Worm (Caenorhabditis elegans) whole organism, young adult: ENCODE results near the gene atg-3.

ENCODE experiments used
- B0035.1 ChIP-seq: sonication (generic microtip); optimal IDR thresholded peaks from 2 replicates; lab custom pipeline; 2016; ENCODE audit warnings: missing genetic modification characterization, mild to moderate bottlenecking, missing compliant biosample characterization, missing genotype, missing genetic modification reagents
- B0336.3 ChIP-seq: fragments of 200-800 bp; sonication (Bioruptor generic); IDR thresholded peaks from 2 replicates; pipeline ENCODE4 v1.3.6; 2022; ENCODE audit warnings: missing genetic modification characterization, missing compliant biosample characterization
- F33H1.4 ChIP-seq: fragments of 200-800 bp; sonication (Bioruptor generic); IDR thresholded peaks from 2 replicates; pipeline ENCODE4 v1.3.6; 2022; ENCODE audit warnings: missing genetic modification reagents, missing genetic modification characterization, missing compliant biosample characterization
- F37B4.10 ChIP-seq: fragments of 200-800 bp; sonication (Bioruptor generic); IDR thresholded peaks from 2 replicates; pipeline ENCODE4 v1.3.6; 2022; ENCODE audit warnings: missing genetic modification characterization, missing compliant biosample characterization
- Y53F4B.3 ChIP-seq: fragments of 200-800 bp; sonication (Bioruptor generic); IDR thresholded peaks from 2 replicates; pipeline ENCODE4 v1.3.6; 2022; ENCODE audit warnings: missing genetic modification reagents, missing genetic modification characterization, missing compliant biosample characterization
- Y53G8AR.9 ChIP-seq: fragments of 200-800 bp; sonication (Bioruptor generic); conservative IDR thresholded peaks from 2 replicates; pipeline ENCODE4 v1.3.6; 2022; ENCODE audit warnings: missing genetic modification reagents, missing genetic modification characterization, missing compliant biosample characterization
- Y56A3A.18 ChIP-seq: fragments of 200-800 bp; sonication (Bioruptor generic); IDR thresholded peaks from 2 replicates; pipeline ENCODE4 v1.3.6; 2022; ENCODE audit warnings: missing genetic modification reagents, missing genetic modification characterization, missing compliant biosample characterization
- Y95B8A.8 ChIP-seq: fragments of 200-800 bp; sonication (Bioruptor generic); IDR thresholded peaks from 2 replicates; pipeline ENCODE4 v1.3.6; 2022; ENCODE audit warnings: missing genetic modification reagents, missing genetic modification characterization, missing compliant biosample characterization
- ZK185.1 ChIP-seq: sonication (generic microtip); optimal IDR thresholded peaks from 2 replicates; lab custom pipeline; 2016; ENCODE audit warnings: mild to moderate bottlenecking, missing genetic modification characterization, missing compliant biosample characterization; ENCODE audit not compliant: poor library complexity, severe bottlenecking
- akir-1 ChIP-seq: fragments of 200-800 bp; sonication (Bioruptor generic); optimal IDR thresholded peaks from 2 replicates; lab custom pipeline; 2018; ENCODE audit warnings: mild to moderate bottlenecking, missing genetic modification characterization, moderate library complexity, missing compliant biosample characterization
- aptf-2 ChIP-seq: fragments of 200-800 bp; sonication (Bioruptor generic); conservative IDR thresholded peaks from 2 replicates; pipeline ENCODE4 v1.3.6; 2022; ENCODE audit warnings: missing genetic modification reagents, missing genetic modification characterization, missing compliant biosample characterization
- cebp-2 ChIP-seq: fragments of 200-800 bp; sonication (Bioruptor generic); IDR thresholded peaks from 2 replicates; pipeline ENCODE4 v1.3.6; 2022; ENCODE audit warnings: missing genetic modification characterization, missing compliant biosample characterization
- dox-1 ChIP-seq: fragments of 200-800 bp; sonication (Bioruptor generic); IDR thresholded peaks from 2 replicates; pipeline ENCODE4 v1.3.6; 2022; ENCODE audit warnings: missing genetic modification reagents, missing genetic modification characterization, missing compliant biosample characterization
- dpff-1 ChIP-seq: sonication (generic microtip); optimal IDR thresholded peaks from 2 replicates; lab custom pipeline; 2017; ENCODE audit warnings: mild to moderate bottlenecking, missing genetic modification characterization, missing compliant biosample characterization
- efl-1 ChIP-seq: fragments of 150-350 bp; optimal IDR thresholded peaks from 2 replicates; lab custom pipeline; 2014; ENCODE audit warnings: missing biosample characterization, missing genetic modification reagents, missing genetic modification characterization
- egrh-3 ChIP-seq: fragments of 200-800 bp; sonication (Bioruptor generic); IDR thresholded peaks from 2 replicates; pipeline ENCODE4 v1.3.6; 2022; ENCODE audit warnings: missing genetic modification reagents, missing genetic modification characterization, missing compliant biosample characterization
- ets-4 ChIP-seq: fragments of 200-800 bp; sonication (Bioruptor generic); optimal IDR thresholded peaks from 2 replicates; lab custom pipeline; 2018; ENCODE audit warnings: mild to moderate bottlenecking, missing genetic modification characterization, missing compliant biosample characterization
- him-1 ChIP-seq: sonication (generic microtip); optimal IDR thresholded peaks from 2 replicates; lab custom pipeline; 2016; ENCODE audit warnings: missing genotype, missing genetic modification reagents, missing genetic modification characterization, missing compliant biosample characterization
- hmg-20 ChIP-seq: fragments of 200-800 bp; sonication (Bioruptor generic); IDR thresholded peaks from 2 replicates; pipeline ENCODE4 v1.3.6; 2022; ENCODE audit warnings: missing genetic modification reagents, missing genetic modification characterization, missing compliant biosample characterization
- let-526 ChIP-seq: fragments of 200-800 bp; sonication (Bioruptor generic); IDR thresholded peaks from 2 replicates; pipeline ENCODE4 v1.3.6; 2022; ENCODE audit warnings: missing genetic modification reagents, missing genetic modification characterization, missing compliant biosample characterization
- lin-54 ChIP-seq: fragments of 200-800 bp; sonication (Bioruptor generic); optimal IDR thresholded peaks from 2 replicates; lab custom pipeline; 2018; ENCODE audit warnings: mild to moderate bottlenecking, missing genetic modification characterization, missing compliant biosample characterization
- lir-1 ChIP-seq: fragments of 200-800 bp; sonication (Bioruptor generic); conservative IDR thresholded peaks from 2 replicates; pipeline ENCODE4 v1.3.6; 2022; ENCODE audit warnings: missing genetic modification reagents, missing genetic modification characterization, missing compliant biosample characterization
- madf-10 ChIP-seq: sonication (generic microtip); optimal IDR thresholded peaks from 2 replicates; lab custom pipeline; 2016; ENCODE audit warnings: mild to moderate bottlenecking, missing genetic modification characterization, missing compliant biosample characterization
- mcd-1 ChIP-seq: fragments of 200-800 bp; sonication (Bioruptor generic); IDR thresholded peaks from 2 replicates; pipeline ENCODE4 v1.3.6; 2022; ENCODE audit warnings: missing genetic modification reagents, missing genetic modification characterization, missing compliant biosample characterization
- mxl-1 ChIP-seq: sonication (generic microtip); optimal IDR thresholded peaks from 2 replicates; lab custom pipeline; 2016; ENCODE audit warnings: missing genetic modification characterization, missing compliant biosample characterization
- nfya-1 ChIP-seq: sonication (generic microtip); optimal IDR thresholded peaks from 2 replicates; lab custom pipeline; 2017; ENCODE audit warnings: antibody characterized with exemption, missing compliant biosample characterization, missing genetic modification characterization, borderline replicate concordance; ENCODE audit not compliant: insufficient read depth
- nhr-179 ChIP-seq: sonication (generic microtip); optimal IDR thresholded peaks from 2 replicates; lab custom pipeline; 2016; ENCODE audit warnings: mild to moderate bottlenecking, missing genetic modification characterization, missing compliant biosample characterization
- pha-4 ChIP-seq: fragments of 150-350 bp; sonication (generic microtip); optimal IDR thresholded peaks from 2 replicates; lab custom pipeline; 2014; ENCODE audit warnings: missing biosample characterization, missing genetic modification reagents, missing genetic modification characterization
- snpc-1.3 ChIP-seq: sonication (generic microtip); optimal IDR thresholded peaks from 2 replicates; lab custom pipeline; 2017; ENCODE audit warnings: missing genetic modification characterization, mild to moderate bottlenecking, missing compliant biosample characterization, antibody characterized with exemption, moderate library complexity, missing genotype, missing genetic modification reagents; ENCODE audit not compliant: insufficient read depth
- somi-1 ChIP-seq: fragments of 200-800 bp; sonication (Bioruptor generic); optimal IDR thresholded peaks from 2 replicates; lab custom pipeline; 2018; ENCODE audit warnings: mild to moderate bottlenecking, missing genetic modification characterization, missing compliant biosample characterization
- sptf-2 ChIP-seq: fragments of 200-800 bp; sonication (Bioruptor generic); optimal IDR thresholded peaks from 2 replicates; lab custom pipeline; 2018; ENCODE audit warnings: mild to moderate bottlenecking, missing genetic modification characterization, missing compliant biosample characterization
- tbx-9 ChIP-seq: sonication (generic microtip); optimal IDR thresholded peaks from 2 replicates; lab custom pipeline; 2016; ENCODE audit warnings: borderline replicate concordance, missing genetic modification characterization, inconsistent platforms, missing compliant biosample characterization
- zfh-2 ChIP-seq: fragments of 200-800 bp; sonication (Bioruptor generic); conservative IDR thresholded peaks from 2 replicates; pipeline ENCODE4 v1.3.6; 2022; ENCODE audit warnings: missing genetic modification reagents, missing genetic modification characterization, missing compliant biosample characterization
- ztf-25 ChIP-seq: fragments of 200-800 bp; sonication (Bioruptor generic); IDR thresholded peaks from 2 replicates; pipeline ENCODE4 v1.3.6; 2022; ENCODE audit warnings: missing genetic modification reagents, missing genetic modification characterization, missing compliant biosample characterization
- ztf-26 ChIP-seq: sonication (generic microtip); optimal IDR thresholded peaks from 2 replicates; lab custom pipeline; 2017; ENCODE audit warnings: missing genetic modification characterization, missing compliant biosample characterization
- ztf-28 ChIP-seq: fragments of 200-800 bp; sonication (Bioruptor generic); IDR thresholded peaks from 2 replicates; pipeline ENCODE4 v1.3.6; 2022; ENCODE audit warnings: missing genetic modification reagents, missing genetic modification characterization, missing compliant biosample characterization

Gene atg-3

DNA sequence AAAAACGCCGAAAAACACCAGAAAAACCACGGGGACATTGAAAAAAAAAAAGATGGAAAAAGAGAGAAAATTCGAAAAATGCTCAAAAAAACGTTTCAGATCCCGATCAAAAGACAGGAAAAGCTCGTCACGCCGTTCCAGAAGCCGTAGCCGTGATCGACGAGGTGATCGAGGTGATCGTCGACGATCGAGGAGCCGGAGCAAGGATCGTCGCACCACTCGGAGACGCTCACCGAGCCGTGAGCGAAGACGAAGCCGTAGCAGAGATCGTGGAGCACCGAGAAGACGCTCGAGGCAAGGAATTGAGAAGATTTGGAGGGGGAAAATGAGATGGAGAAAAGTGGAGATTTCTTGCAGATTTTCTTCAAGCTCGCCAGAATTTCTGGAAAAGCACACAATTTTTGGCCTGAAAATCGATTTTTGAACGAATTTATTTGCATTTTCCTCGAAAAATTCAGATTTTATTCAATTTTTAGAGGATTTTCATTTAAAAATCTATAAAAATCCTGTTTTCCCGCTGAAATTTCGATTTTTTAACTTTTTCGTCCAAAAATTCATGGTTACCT, 3.0 kb downstream of the atg-3 start:
- peak; percentile 40; the same call in 1 of the 2 replicates for TF ChIP-seq egrh-3
- TF ChIP-seq zfh-2 (GFP tag; lab: Robert Waterston, UW), result peak; percentile 66
- TF ChIP-seq ztf-28, result no peak
- TF ChIP-seq ets-4, result no peak

- TF ChIP-seq sptf-2 (GFP tag; lab: Kevin White, UChicago) (no peak), snpc-1.3 (no peak), mxl-1 (tag; lab: Kevin White, UChicago) (no peak), somi-1 (no peak), let-526 (GFP tag; lab: Robert Waterston, UW) (no peak), dpff-1 (tag; lab: Kevin White, UChicago) (no peak), B0336.3 (no peak), F37B4.10 (GFP tag; lab: Robert Waterston, UW) (no peak), F33H1.4 (GFP tag; lab: Robert Waterston, UW) (no peak), efl-1 (GFP tag; lab: Kevin White, UChicago) (no peak), Y53F4B.3 (GFP tag; lab: Robert Waterston, UW) (no peak)
Measured at ce11 chrIV:1015430-1015829, 5.1 kb downstream of the atg-3 start.

ce11 chrIV:1019801-1020200, 9.5 kb downstream of the atg-3 start:
- TF ChIP-seq nfya-1 (tag; lab: Kevin White, UChicago), result no peak
- TF ChIP-seq akir-1 (GFP tag; lab: Kevin White, UChicago), result no peak
- no peak for TF ChIP-seq Y95B8A.8 (GFP tag; lab: Robert Waterston, UW)
- TF ChIP-seq cebp-2 (GFP tag; lab: Robert Waterston, UW), result peak; percentile 62; the same call in 1 of the 2 replicates
- TF ChIP-seq dox-1 (GFP tag; lab: Robert Waterston, UW), result 0 out of 2 replicates have a peak, but pooled peaks have one; percentile 20
- peak; percentile 34; the same call in 1 of the 2 replicates for TF ChIP-seq mcd-1 (GFP tag; lab: Robert Waterston, UW)
- no peak for TF ChIP-seq let-526 (GFP tag; lab: Robert Waterston, UW)
- TF ChIP-seq pha-4 (tag; lab: Kevin White, UChicago), result no peak
- 0 out of 2 replicates have a peak, but pooled peaks have one; percentile 14 for TF ChIP-seq hmg-20 (GFP tag; lab: Robert Waterston, UW)
- TF ChIP-seq him-1, result peak; percentile 54
- TF ChIP-seq aptf-2 (GFP tag; lab: Robert Waterston, UW), result no peak
- TF ChIP-seq ZK185.1 (tag; lab: Kevin White, UChicago), result no peak
- no peak for TF ChIP-seq Y56A3A.18 (GFP tag; lab: Robert Waterston, UW)
- peak; percentile 53 for TF ChIP-seq zfh-2 (GFP tag; lab: Robert Waterston, UW)
- no peak for TF ChIP-seq sptf-2 (GFP tag; lab: Kevin White, UChicago)
- no peak for TF ChIP-seq lir-1 (GFP tag; lab: Robert Waterston, UW)

DNA sequence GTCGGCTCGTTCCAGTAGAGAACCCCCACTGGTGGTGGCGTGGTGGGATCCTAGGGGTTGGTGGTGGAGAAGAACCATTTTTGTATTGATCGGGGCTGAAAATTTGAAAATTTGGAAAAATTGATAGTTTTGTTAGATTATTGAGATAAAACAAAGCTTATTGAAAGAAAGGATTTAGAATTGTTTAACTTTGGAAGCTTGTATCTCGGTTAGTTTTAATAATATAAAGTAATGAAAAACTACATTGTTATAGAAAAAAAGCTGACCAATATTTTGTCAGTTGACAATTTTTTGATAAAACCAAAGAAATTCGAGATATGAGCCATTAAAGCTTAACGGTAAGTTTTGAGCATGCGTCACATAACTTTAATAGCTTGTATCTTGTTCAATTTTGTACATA, 19.6 kb downstream of the atg-3 start, which contains the start of gene abhd-14:
Gene abhd-14, minus strand, starts transcription at position 101 of the 400 bp plus-strand sequence.
- TF ChIP-seq madf-10, result no peak
- TF ChIP-seq B0035.1 (tag; lab: Kevin White, UChicago), result no peak
- no peak for TF ChIP-seq ztf-25 (GFP tag; lab: Robert Waterston, UW)
- no peak for TF ChIP-seq aptf-2 (GFP tag; lab: Robert Waterston, UW)
- TF ChIP-seq tbx-9 (tag; lab: Kevin White, UChicago), result no peak
- no peak for TF ChIP-seq Y56A3A.18 (GFP tag; lab: Robert Waterston, UW)
- TF ChIP-seq nhr-179 (tag; lab: Kevin White, UChicago), result no peak
- no peak for TF ChIP-seq Y53G8AR.9 (GFP tag; lab: Robert Waterston, UW)
- TF ChIP-seq akir-1 (GFP tag; lab: Kevin White, UChicago), result no peak
- no peak for TF ChIP-seq ztf-28
- TF ChIP-seq ztf-26 (tag; lab: Kevin White, UChicago), result no peak
- no peak for TF ChIP-seq lin-54 (GFP tag; lab: Kevin White, UChicago)
- no peak for TF ChIP-seq let-526 (GFP tag; lab: Robert Waterston, UW)
- TF ChIP-seq, all 124 proteins: peak for 0
